Fruit fly (Drosophila melanogaster) whole organism, embryonic: ENCODE measurements around the gene Dbp21E2.

ENCODE experiments used
- Ada2b ChIP-seq: fragments of 200-800 bp; sonication (Bioruptor generic); IDR thresholded peaks from 2 replicates; pipeline ENCODE4 v1.3.6; 2022; ENCODE audit warnings: missing biosample characterization, missing genetic modification characterization
- Adf1 ChIP-seq: fragments of 200-800 bp; sonication (Bioruptor generic); IDR thresholded peaks from 2 replicates; pipeline ENCODE4 v1.3.6; 2022; ENCODE audit warnings: missing biosample characterization, missing genetic modification characterization
- CG11504 ChIP-seq: fragments of 200-800 bp; sonication (Bioruptor generic); optimal IDR thresholded peaks from 3 replicates; lab custom pipeline; 2019; ENCODE audit warnings: missing biosample characterization, mild to moderate bottlenecking, missing genetic modification characterization, moderate library complexity
- CG11723 ChIP-seq: fragments of 200-800 bp; sonication (Bioruptor generic); optimal IDR thresholded peaks from 2 replicates; lab custom pipeline; 2017; ENCODE audit warnings: missing biosample characterization, mild to moderate bottlenecking, missing genetic modification characterization
- CG12155 ChIP-seq: fragments of 200-800 bp; sonication (Bioruptor generic); optimal IDR thresholded peaks from 3 replicates; lab custom pipeline; 2016; ENCODE audit warnings: missing biosample characterization, missing genetic modification characterization
- CG12236 ChIP-seq: fragments of 200-800 bp; sonication (Bioruptor generic); optimal IDR thresholded peaks from 2 replicates; lab custom pipeline; 2016; ENCODE audit warnings: missing biosample characterization, missing genetic modification characterization
- CG14667 ChIP-seq: fragments of 200-800 bp; sonication (Bioruptor generic); IDR thresholded peaks from 2 replicates; pipeline ENCODE4 v1.3.6; 2022; ENCODE audit warnings: missing biosample characterization, missing genetic modification characterization
- CG15011 ChIP-seq: fragments of 200-800 bp; sonication (Bioruptor generic); optimal IDR thresholded peaks from 3 replicates; lab custom pipeline; 2018; ENCODE audit warnings: missing biosample characterization, mild to moderate bottlenecking, missing genetic modification characterization
- CG15269 ChIP-seq: fragments of 200-800 bp; sonication (Bioruptor generic); optimal IDR thresholded peaks from 2 replicates; lab custom pipeline; 2018; ENCODE audit warnings: missing biosample characterization, mild to moderate bottlenecking, missing genetic modification characterization, moderate library complexity
- CG16813 ChIP-seq: fragments of 200-800 bp; sonication (Bioruptor generic); IDR thresholded peaks from 3 replicates; pipeline ENCODE4 v1.3.6; 2022; ENCODE audit warnings: missing biosample characterization, missing genetic modification characterization; ENCODE audit not compliant: partially characterized antibody
- CG17612 ChIP-seq: fragments of 200-800 bp; sonication (Bioruptor generic); IDR thresholded peaks from 2 replicates; pipeline ENCODE4 v1.3.6; 2022; ENCODE audit warnings: missing biosample characterization, missing genetic modification characterization
- CG18011 ChIP-seq: fragments of 200-800 bp; sonication (Bioruptor generic); optimal IDR thresholded peaks from 2 replicates; lab custom pipeline; 2017; ENCODE audit warnings: missing biosample characterization, missing genetic modification characterization, mild to moderate bottlenecking, moderate library complexity, missing genotype
- CG30403 ChIP-seq: fragments of 200-800 bp; sonication (Bioruptor generic); optimal IDR thresholded peaks from 3 replicates; lab custom pipeline; 2016; ENCODE audit warnings: missing biosample characterization, missing genetic modification characterization
- CG30431 ChIP-seq: fragments of 200-800 bp; sonication (Bioruptor generic); optimal IDR thresholded peaks from 2 replicates; lab custom pipeline; 2017; ENCODE audit warnings: missing biosample characterization, missing genetic modification characterization
- CG4424 ChIP-seq: fragments of 200-800 bp; sonication (Bioruptor generic); optimal IDR thresholded peaks from 3 replicates; lab custom pipeline; 2016; ENCODE audit warnings: missing biosample characterization, missing genetic modification characterization
- CG6854 ChIP-seq: fragments of 200-800 bp; sonication (Bioruptor generic); optimal IDR thresholded peaks from 3 replicates; lab custom pipeline; 2017; ENCODE audit warnings: missing biosample characterization, mild to moderate bottlenecking, missing genetic modification characterization
- CG8281 ChIP-seq: fragments of 200-800 bp; sonication (Bioruptor generic); optimal IDR thresholded peaks from 2 replicates; lab custom pipeline; 2018; ENCODE audit warnings: missing biosample characterization, mild to moderate bottlenecking, missing genetic modification characterization, moderate library complexity
- D19A ChIP-seq: fragments of 200-800 bp; optimal IDR thresholded peaks from 3 replicates; lab custom pipeline; 2019; ENCODE audit warnings: missing biosample characterization, mild to moderate bottlenecking, missing genetic modification characterization, moderate library complexity
- Dip3 ChIP-seq: fragments of 200-800 bp; sonication (Bioruptor generic); optimal IDR thresholded peaks from 3 replicates; lab custom pipeline; 2016; ENCODE audit warnings: missing biosample characterization, missing genetic modification characterization
- Dref ChIP-seq: fragments of 200-800 bp; sonication (Bioruptor generic); IDR thresholded peaks from 2 replicates; pipeline ENCODE4 v1.3.6; 2022; ENCODE audit warnings: missing biosample characterization, missing genetic modification characterization
- ERR ChIP-seq: fragments of 200-800 bp; sonication (Bioruptor generic); optimal IDR thresholded peaks from 2 replicates; lab custom pipeline; 2016; ENCODE audit warnings: missing biosample characterization, missing genetic modification characterization
- Fer1 ChIP-seq: fragments of 200-800 bp; sonication (Bioruptor generic); optimal IDR thresholded peaks from 2 replicates; lab custom pipeline; 2017; ENCODE audit warnings: missing biosample characterization, mild to moderate bottlenecking, missing genetic modification characterization
- Gug ChIP-seq: fragments of 200-800 bp; sonication (Bioruptor generic); IDR thresholded peaks from 4 replicates; pipeline ENCODE4 v1.3.6; 2022; ENCODE audit warnings: missing biosample characterization, missing genetic modification characterization
- HHEX ChIP-seq: fragments of 200-800 bp; sonication (Bioruptor generic); optimal IDR thresholded peaks from 3 replicates; lab custom pipeline; 2017; ENCODE audit warnings: missing biosample characterization, mild to moderate bottlenecking, missing genetic modification characterization, missing genetic modification reagents
- Hr51 ChIP-seq, 2 experiments: fragments of 200-800 bp; sonication (Bioruptor generic); optimal IDR thresholded peaks; 2 replicates in 1 of 2; 3 replicates in 1 of 2; lab custom pipeline; 2016 to 2018; ENCODE audit warnings: missing biosample characterization in 2 of 2, missing genetic modification characterization in 2 of 2, mild to moderate bottlenecking in 1 of 2, moderate library complexity in 1 of 2
- Mad ChIP-seq: fragments of 200-800 bp; sonication (Bioruptor generic); optimal IDR thresholded peaks from 2 replicates; lab custom pipeline; 2016; ENCODE audit warnings: missing biosample characterization, missing genetic modification characterization
- Six4 ChIP-seq: fragments of 200-800 bp; sonication (Bioruptor generic); optimal IDR thresholded peaks from 2 replicates; lab custom pipeline; 2016; ENCODE audit warnings: missing biosample characterization, missing genetic modification characterization
- Spps ChIP-seq: fragments of 200-800 bp; sonication (Bioruptor generic); optimal IDR thresholded peaks from 2 replicates; lab custom pipeline; 2018; ENCODE audit warnings: missing biosample characterization, mild to moderate bottlenecking, missing genetic modification characterization
- Tbp ChIP-seq: fragments of >200 bp; optimal IDR thresholded peaks from 2 replicates; lab custom pipeline; 2018; ENCODE audit warnings: missing biosample characterization, missing genetic modification characterization
- Xbp1 ChIP-seq: fragments of 200-800 bp; sonication (Bioruptor generic); optimal IDR thresholded peaks from 3 replicates; lab custom pipeline; 2016; ENCODE audit warnings: missing biosample characterization, mild to moderate bottlenecking, missing genetic modification characterization
- amos ChIP-seq: fragments of 200-800 bp; sonication (Bioruptor generic); IDR thresholded peaks from 2 replicates; pipeline ENCODE4 v1.3.6; 2022; ENCODE audit warnings: missing biosample characterization, missing genetic modification characterization; ENCODE audit not compliant: partially characterized antibody
- ase ChIP-seq: fragments of 200-800 bp; sonication (Bioruptor generic); IDR thresholded peaks from 3 replicates; pipeline ENCODE4 v1.3.6; 2022; ENCODE audit warnings: missing biosample characterization, missing genetic modification characterization
- bbx ChIP-seq: fragments of 200-800 bp; sonication (Bioruptor generic); IDR thresholded peaks from 2 replicates; pipeline ENCODE4 v1.3.6; 2022; ENCODE audit warnings: missing biosample characterization, missing genetic modification characterization; ENCODE audit not compliant: partially characterized antibody
- dm ChIP-seq: fragments of 200-800 bp; sonication (Bioruptor generic); optimal IDR thresholded peaks from 3 replicates; lab custom pipeline; 2016; ENCODE audit warnings: missing biosample characterization, missing genetic modification characterization
- emc ChIP-seq: fragments of 200-800 bp; sonication (Bioruptor generic); optimal IDR thresholded peaks from 2 replicates; lab custom pipeline; 2016; ENCODE audit warnings: missing biosample characterization, missing genetic modification characterization
- ems ChIP-seq: fragments of 200-800 bp; sonication (Bioruptor generic); optimal IDR thresholded peaks from 3 replicates; lab custom pipeline; 2016; ENCODE audit warnings: missing biosample characterization, missing genetic modification characterization
- eyg ChIP-seq: fragments of 200-800 bp; sonication (Bioruptor generic); optimal IDR thresholded peaks from 3 replicates; lab custom pipeline; 2016; ENCODE audit warnings: missing biosample characterization, missing genetic modification characterization
- fd64A ChIP-seq: fragments of 200-800 bp; sonication (Bioruptor generic); optimal IDR thresholded peaks from 3 replicates; lab custom pipeline; 2018; ENCODE audit warnings: missing biosample characterization, mild to moderate bottlenecking, missing genetic modification characterization
- gro ChIP-seq: fragments of 200-800 bp; sonication (Bioruptor generic); optimal IDR thresholded peaks from 2 replicates; lab custom pipeline; 2016; ENCODE audit warnings: missing biosample characterization, missing genetic modification characterization
- hb ChIP-seq: fragments of 200-800 bp; sonication (Bioruptor generic); IDR thresholded peaks from 3 replicates; pipeline ENCODE4 v1.3.6; 2022; ENCODE audit warnings: missing biosample characterization, missing genetic modification characterization; ENCODE audit not compliant: partially characterized antibody
- kah ChIP-seq: fragments of 200-800 bp; sonication (Bioruptor generic); optimal IDR thresholded peaks from 2 replicates; lab custom pipeline; 2018; ENCODE audit warnings: missing biosample characterization, mild to moderate bottlenecking, missing genetic modification characterization
- klu ChIP-seq: fragments of 200-800 bp; sonication (Bioruptor generic); IDR thresholded peaks from 2 replicates; pipeline ENCODE4 v1.3.6; 2022; ENCODE audit warnings: missing biosample characterization, missing genetic modification characterization
- maf-S ChIP-seq: fragments of 200-800 bp; sonication (Bioruptor generic); optimal IDR thresholded peaks from 2 replicates; lab custom pipeline; 2016; ENCODE audit warnings: missing biosample characterization, missing genetic modification characterization
- nerfin-1 ChIP-seq: fragments of 200-800 bp; sonication (Bioruptor generic); optimal IDR thresholded peaks from 3 replicates; lab custom pipeline; 2019; ENCODE audit warnings: missing biosample characterization, mild to moderate bottlenecking, missing genetic modification characterization, moderate library complexity
- nmo ChIP-seq: fragments of 200-800 bp; sonication (Bioruptor generic); optimal IDR thresholded peaks from 2 replicates; lab custom pipeline; 2018; ENCODE audit warnings: missing biosample characterization, mild to moderate bottlenecking, missing genetic modification characterization, moderate library complexity
- nom ChIP-seq: fragments of 200-800 bp; sonication (Bioruptor generic); optimal IDR thresholded peaks from 2 replicates; lab custom pipeline; 2017; ENCODE audit warnings: missing biosample characterization, missing genetic modification characterization, mild to moderate bottlenecking, moderate library complexity, missing genetic modification reagents
- oc ChIP-seq: fragments of 200-800 bp; sonication (Bioruptor generic); optimal IDR thresholded peaks from 2 replicates; lab custom pipeline; 2018; ENCODE audit warnings: missing biosample characterization, mild to moderate bottlenecking, missing genetic modification characterization, moderate library complexity
- pita ChIP-seq: fragments of 200-800 bp; sonication (Bioruptor generic); optimal IDR thresholded peaks from 2 replicates; lab custom pipeline; 2017; ENCODE audit warnings: missing biosample characterization, mild to moderate bottlenecking, missing genetic modification characterization
- tx ChIP-seq: fragments of 200-800 bp; sonication (Bioruptor generic); optimal IDR thresholded peaks from 2 replicates; lab custom pipeline; 2016; ENCODE audit warnings: missing biosample characterization, missing genetic modification characterization
- yki ChIP-seq: fragments of >200 bp; optimal IDR thresholded peaks from 3 replicates; lab custom pipeline; 2018

The Dbp21E2 gene

dm6 chr2L:850727-851257, 39.4 kb downstream of the Dbp21E2 start, which contains the start of gene drongo (continued):
- no peak for TF ChIP-seq Six4 (GFP tag; lab: Kevin White, UChicago)
- peak; percentile 24 for TF ChIP-seq CG15269 (tag; lab: Kevin White, UChicago)
- no peak for TF ChIP-seq Mad (GFP tag; lab: Kevin White, UChicago)
- peak; percentile 85 for TF ChIP-seq gro (GFP tag; lab: Kevin White, UChicago)
- TF ChIP-seq emc (GFP tag; lab: Kevin White, UChicago): no peak
- TF ChIP-seq tx (GFP tag; lab: Kevin White, UChicago): no peak
- TF ChIP-seq bbx: peak; percentile 65
- TF ChIP-seq dm (GFP tag; lab: Kevin White, UChicago): peak; percentile 14
- TF ChIP-seq Adf1 (GFP tag; lab: Robert Waterston, UW): peak; percentile 52; the same call in 1 of the 2 replicates
- no peak for TF ChIP-seq ase (GFP tag; lab: Robert Waterston, UW)
- TF ChIP-seq HHEX (GFP tag; lab: Kevin White, UChicago): peak; percentile 54
- peak; percentile 18 for TF ChIP-seq Dip3
- no peak for TF ChIP-seq CG12236 (GFP tag; lab: Kevin White, UChicago)
- TF ChIP-seq kah (GFP tag; lab: Kevin White, UChicago): peak; percentile 83
- no peak for TF ChIP-seq CG6854
- peak; percentile 54 for TF ChIP-seq Fer1 (GFP tag; lab: Kevin White, UChicago)
- TF ChIP-seq D19A (tag; lab: Kevin White, UChicago): peak; percentile 2
- peak; percentile 18; the same call in 1 of the 4 replicates for TF ChIP-seq Gug (GFP tag; lab: Robert Waterston, UW)
- TF ChIP-seq Dref (GFP tag; lab: Robert Waterston, UW): peak; percentile 95
- no peak for TF ChIP-seq CG30431
- no peak for TF ChIP-seq maf-S (GFP tag; lab: Kevin White, UChicago)
- no peak for TF ChIP-seq CG8281 (tag; lab: Kevin White, UChicago)
- no peak for TF ChIP-seq Ada2b (GFP tag; lab: Robert Waterston, UW)
- TF ChIP-seq CG16813 (GFP tag; lab: Robert Waterston, UW): peak; percentile 50; the same call in 1 of the 3 replicates
- TF ChIP-seq pita (GFP tag; lab: Kevin White, UChicago): peak; percentile 74
- TF ChIP-seq CG14667 (GFP tag; lab: Robert Waterston, UW): no peak
- no peak for TF ChIP-seq CG18011 (GFP tag; lab: Kevin White, UChicago)
- no peak for TF ChIP-seq yki (lab: Kevin White, UChicago)
- peak; percentile 45 for TF ChIP-seq ems
- TF ChIP-seq fd64A (GFP tag; lab: Kevin White, UChicago): peak; percentile 45
- peak; percentile 45 for TF ChIP-seq Xbp1 (GFP tag; lab: Kevin White, UChicago)
- peak in 1 of 2 experiments; percentile 14 for TF ChIP-seq Hr51 (GFP tag; optimal IDR thresholded peaks at IDR 0.05; lab: Kevin White, UChicago)
- TF ChIP-seq ERR (GFP tag; lab: Kevin White, UChicago): peak; percentile 1
- no peak for TF ChIP-seq eyg (GFP tag; lab: Kevin White, UChicago)
- TF ChIP-seq CG12155: peak; percentile 60
- no peak for TF ChIP-seq Tbp (GFP tag; lab: Kevin White, UChicago)
- peak; percentile 95 for TF ChIP-seq nerfin-1
- TF ChIP-seq CG11723 (GFP tag; lab: Kevin White, UChicago): no peak
- TF ChIP-seq CG4424: no peak
- TF ChIP-seq CG11504: peak; percentile 48
- TF ChIP-seq nom (GFP tag; lab: Kevin White, UChicago): peak; percentile 76
- no peak for TF ChIP-seq klu (GFP tag; lab: Robert Waterston, UW)
- peak; percentile 58; the same call in 1 of the 2 replicates for TF ChIP-seq amos
- no peak for TF ChIP-seq oc (tag; lab: Kevin White, UChicago)
- TF ChIP-seq CG17612 (GFP tag; lab: Robert Waterston, UW): no peak
- TF ChIP-seq hb: no peak
- peak; percentile 63 for TF ChIP-seq nmo (GFP tag; lab: Kevin White, UChicago)
- no peak for TF ChIP-seq Spps (tag; lab: Kevin White, UChicago)
- TF ChIP-seq CG30403 (GFP tag; lab: Kevin White, UChicago): peak; percentile 16
- no peak for TF ChIP-seq CG15011
